Fruit fly (Drosophila melanogaster) whole organism, wandering third instar larva: ENCODE data around the gene CG34409.

Experiments used
- Abd-B ChIP-seq: fragments of >200 bp; optimal IDR thresholded peaks from 2 replicates; lab custom pipeline; 2017; ENCODE audit warnings: missing biosample characterization, missing genetic modification characterization
- CG32264 ChIP-seq: fragments of 200-800 bp; sonication (Bioruptor generic); optimal IDR thresholded peaks from 2 replicates; lab custom pipeline; 2016; ENCODE audit warnings: missing biosample characterization, missing genetic modification characterization
- CG9705 ChIP-seq: fragments of 200-800 bp; sonication (Bioruptor generic); optimal IDR thresholded peaks from 2 replicates; lab custom pipeline; 2018; ENCODE audit warnings: missing biosample characterization, mild to moderate bottlenecking, missing genetic modification characterization
- CrebA ChIP-seq: fragments of 200-800 bp; sonication (Bioruptor generic); optimal IDR thresholded peaks from 2 replicates; lab custom pipeline; 2016; ENCODE audit warnings: missing biosample characterization, mild to moderate bottlenecking, missing genetic modification characterization, borderline replicate concordance
- Dfd ChIP-seq: fragments of >200 bp; optimal IDR thresholded peaks from 2 replicates; lab custom pipeline; 2017; ENCODE audit warnings: missing biosample characterization, missing genetic modification characterization
- Dif ChIP-seq: fragments of 200-275, 200-300 bp; sonication (Bioruptor generic); optimal IDR thresholded peaks from 2 replicates; lab custom pipeline; 2018; ENCODE audit warnings: missing biosample characterization, missing genetic modification characterization; ENCODE audit not compliant: partially characterized antibody
- GATAd ChIP-seq: sonication (Bioruptor generic); optimal IDR thresholded peaks from 2 replicates; lab custom pipeline; 2016; ENCODE audit warnings: missing biosample characterization, missing genetic modification characterization
- HLH106 ChIP-seq: fragments of 200-800 bp; optimal IDR thresholded peaks from 3 replicates; lab custom pipeline; 2019; ENCODE audit warnings: missing biosample characterization, mild to moderate bottlenecking, missing genetic modification characterization, moderate library complexity
- Hnf4 ChIP-seq: fragments of 200-800 bp; sonication (Bioruptor generic); optimal IDR thresholded peaks from 2 replicates; lab custom pipeline; 2016; ENCODE audit warnings: missing biosample characterization, mild to moderate bottlenecking, missing genetic modification characterization
- Hr78 ChIP-seq: fragments of >200 bp; optimal IDR thresholded peaks from 2 replicates; lab custom pipeline; 2017; ENCODE audit warnings: missing biosample characterization, missing genetic modification characterization
- Hr83 ChIP-seq: fragments of 200-300 bp; sonication (Bioruptor generic); optimal IDR thresholded peaks from 2 replicates; lab custom pipeline; 2016; ENCODE audit warnings: missing biosample characterization, mild to moderate bottlenecking, missing genetic modification characterization, moderate library complexity; ENCODE audit not compliant: poor library complexity, severe bottlenecking
- Jra ChIP-seq: sonication (Bioruptor generic); optimal IDR thresholded peaks from 2 replicates; lab custom pipeline; 2016; ENCODE audit warnings: missing biosample characterization, missing genetic modification characterization
- Mio ChIP-seq: sonication (Bioruptor generic); optimal IDR thresholded peaks from 2 replicates; lab custom pipeline; 2016; ENCODE audit warnings: missing biosample characterization, missing genetic modification characterization
- Myc ChIP-seq: fragments of >200 bp; optimal IDR thresholded peaks from 2 replicates; lab custom pipeline; 2017
- N ChIP-seq: fragments of >200 bp; optimal IDR thresholded peaks from 2 replicates; lab custom pipeline; 2018; ENCODE audit warnings: missing biosample characterization, missing external identifiers, missing genetic modification characterization
- OdsH ChIP-seq: fragments of 200-800 bp; sonication (Bioruptor generic); optimal IDR thresholded peaks from 2 replicates; lab custom pipeline; 2016; ENCODE audit warnings: missing biosample characterization, mild to moderate bottlenecking, missing genetic modification characterization
- Rel ChIP-seq, 2 experiments: fragments of 200-800 bp; sonication (Bioruptor generic) in 1 of 2; optimal IDR thresholded peaks; 2 replicates in 1 of 2; 3 replicates in 1 of 2; lab custom pipeline; 2016 to 2019; ENCODE audit warnings: mild to moderate bottlenecking in 2 of 2, missing biosample characterization in 2 of 2, missing genetic modification characterization in 2 of 2, moderate library complexity in 1 of 2
- Sp1 ChIP-seq: fragments of 200-800 bp; sonication (Bioruptor generic); optimal IDR thresholded peaks from 3 replicates; lab custom pipeline; 2019; ENCODE audit warnings: missing biosample characterization, mild to moderate bottlenecking, missing genetic modification characterization, moderate library complexity
- Vsx2 ChIP-seq: fragments of 200-300, 225-300 bp; sonication (Bioruptor generic); optimal IDR thresholded peaks from 2 replicates; lab custom pipeline; 2018; ENCODE audit warnings: missing biosample characterization, missing genetic modification characterization; ENCODE audit not compliant: partially characterized antibody
- br ChIP-seq: fragments of 200-800 bp; sonication (Bioruptor generic); optimal IDR thresholded peaks from 2 replicates; lab custom pipeline; 2016; ENCODE audit warnings: missing biosample characterization, missing genetic modification characterization
- brk ChIP-seq: fragments of 200-800 bp; sonication (Bioruptor generic); optimal IDR thresholded peaks from 2 replicates; lab custom pipeline; 2016; ENCODE audit warnings: missing biosample characterization, mild to moderate bottlenecking, missing genetic modification characterization
- dl ChIP-seq, 2 experiments: fragments of 175-275, 200-275 bp in 1 of 2; fragments of 200-275 bp in 1 of 2; sonication (Bioruptor generic); optimal IDR thresholded peaks; lab custom pipeline; 2018; ENCODE audit warnings: mild to moderate bottlenecking in 2 of 2, missing biosample characterization in 2 of 2, missing genetic modification characterization in 2 of 2, moderate library complexity in 2 of 2; ENCODE audit not compliant: partially characterized antibody in 2 of 2, insufficient read depth in 1 of 2
- dmrt93B ChIP-seq: fragments of 200-800 bp; sonication (Bioruptor generic); optimal IDR thresholded peaks from 2 replicates; lab custom pipeline; 2018; ENCODE audit warnings: missing biosample characterization, mild to moderate bottlenecking, missing genetic modification characterization
- dsf ChIP-seq: sonication (Bioruptor generic); optimal IDR thresholded peaks from 2 replicates; lab custom pipeline; 2016; ENCODE audit warnings: missing biosample characterization, missing genetic modification characterization, borderline replicate concordance
- ey ChIP-seq: fragments of 200-800 bp; sonication (Bioruptor generic); optimal IDR thresholded peaks from 2 replicates; lab custom pipeline; 2016; ENCODE audit warnings: missing biosample characterization, missing genetic modification characterization
- foxo ChIP-seq, 2 experiments: fragments of 200-800 bp; sonication (Bioruptor generic); optimal IDR thresholded peaks; 2 replicates in 1 of 2; 3 replicates in 1 of 2; lab custom pipeline; 2016 to 2017; ENCODE audit warnings: missing biosample characterization in 2 of 2, missing genetic modification characterization in 2 of 2
- fru ChIP-seq: fragments of 200-800 bp; sonication (Bioruptor generic); optimal IDR thresholded peaks from 3 replicates; lab custom pipeline; 2016; ENCODE audit warnings: missing biosample characterization, mild to moderate bottlenecking, missing genetic modification characterization
- h ChIP-seq: fragments of 200-800 bp; sonication (Bioruptor generic); optimal IDR thresholded peaks from 3 replicates; lab custom pipeline; 2016; ENCODE audit warnings: missing biosample characterization, mild to moderate bottlenecking, missing genetic modification characterization
- jim ChIP-seq: fragments of 175-275, 200-325 bp; sonication (Bioruptor generic); optimal IDR thresholded peaks from 2 replicates; lab custom pipeline; 2016; ENCODE audit warnings: missing biosample characterization, mild to moderate bottlenecking, missing genetic modification characterization
- lola ChIP-seq: fragments of >200 bp; optimal IDR thresholded peaks from 2 replicates; lab custom pipeline; 2017; ENCODE audit warnings: missing biosample characterization, missing genetic modification characterization
- pan ChIP-seq: fragments of >200 bp; optimal IDR thresholded peaks from 2 replicates; lab custom pipeline; 2017
- psq ChIP-seq: fragments of 200-800 bp; sonication (Bioruptor generic); optimal IDR thresholded peaks from 3 replicates; lab custom pipeline; 2017; ENCODE audit warnings: missing biosample characterization, mild to moderate bottlenecking, missing genetic modification characterization, moderate library complexity
- rgr ChIP-seq: fragments of 200-800 bp; sonication (Bioruptor generic); optimal IDR thresholded peaks from 3 replicates; lab custom pipeline; 2016; ENCODE audit warnings: missing biosample characterization, mild to moderate bottlenecking, missing genetic modification characterization
- sage ChIP-seq: fragments of 200-800 bp; sonication (Bioruptor generic); optimal IDR thresholded peaks from 2 replicates; lab custom pipeline; 2016; ENCODE audit warnings: missing biosample characterization, mild to moderate bottlenecking, missing genetic modification characterization
- sv ChIP-seq: fragments of 200-800 bp; sonication (Bioruptor generic); optimal IDR thresholded peaks from 3 replicates; lab custom pipeline; 2016; ENCODE audit warnings: missing biosample characterization, missing genetic modification characterization
- tai ChIP-seq: sonication (Bioruptor generic); optimal IDR thresholded peaks from 2 replicates; lab custom pipeline; 2016; ENCODE audit warnings: missing biosample characterization, missing genetic modification characterization
- usp ChIP-seq: fragments of >200 bp; optimal IDR thresholded peaks from 2 replicates; lab custom pipeline; 2017; ENCODE audit warnings: missing biosample characterization, missing genetic modification characterization
- woc ChIP-seq: sonication (Bioruptor generic); optimal IDR thresholded peaks from 2 replicates; lab custom pipeline; 2016; ENCODE audit warnings: missing biosample characterization, mild to moderate bottlenecking, missing genetic modification characterization

Gene CG34409

DNA sequence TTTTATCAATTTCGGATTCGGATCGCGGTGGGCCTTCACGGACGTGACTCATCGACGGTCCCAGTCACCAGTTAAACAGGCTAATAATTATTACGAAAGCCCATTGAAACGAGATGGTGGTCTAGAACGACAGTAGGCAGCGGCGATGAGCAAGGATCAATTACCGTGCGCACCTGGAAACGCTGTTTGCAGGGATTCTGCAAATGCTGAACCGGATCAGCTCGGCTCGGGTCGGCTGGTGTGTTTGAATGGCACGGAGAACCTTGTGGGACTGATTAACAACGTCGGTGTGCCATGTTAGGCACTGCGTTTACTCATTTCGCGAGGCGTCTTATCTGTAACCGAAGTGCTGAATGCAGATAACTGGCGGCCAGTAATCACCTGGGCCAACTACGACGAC, 28.0 kb upstream of the CG34409 start, which contains the start of gene Whamy:
TSS of gene Whamy (minus strand) at position 273 of the 400 bp plus-strand sequence.
- TF ChIP-seq Hr83 (GFP tag; lab: Kevin White, UChicago) (peak; percentile 12), Jra (GFP tag; lab: Kevin White, UChicago) (peak; percentile 8), sv (GFP tag; lab: Kevin White, UChicago) (no peak), ey (GFP tag; lab: Kevin White, UChicago) (no peak), Mio (GFP tag; lab: Kevin White, UChicago) (no peak), Vsx2 (no peak), h (GFP tag; lab: Kevin White, UChicago) (peak; percentile 5), Hr78 (GFP tag; lab: Kevin White, UChicago) (no peak), br (GFP tag; lab: Kevin White, UChicago) (peak; percentile 24), OdsH (GFP tag; lab: Kevin White, UChicago) (peak; percentile 17), rgr (peak; percentile 4), Rel (GFP tag; optimal IDR thresholded peaks at IDR 0.05; lab: Kevin White, UChicago) (no peak), Rel (tag; optimal IDR thresholded peaks at IDR 0.05; lab: Kevin White, UChicago) (peak; percentile 93), lola (GFP tag; lab: Kevin White, UChicago) (no peak), CG9705 (GFP tag; lab: Kevin White, UChicago) (no peak), Dfd (GFP tag; lab: Kevin White, UChicago) (no peak), Sp1 (GFP tag; lab: Kevin White, UChicago) (peak; percentile 27)

dm6 chr3R:9771519-9771972, 25.4 kb upstream of the CG34409 start, which contains the start of gene CG9471:
TSS of gene CG9471 (minus strand) at chr3R:9771542.
- TF ChIP-seq h (GFP tag; lab: Kevin White, UChicago) = peak; percentile 99
- TF ChIP-seq usp (GFP tag; lab: Kevin White, UChicago) = no peak
- peak; percentile 53 to 99 for TF ChIP-seq foxo (GFP tag; optimal IDR thresholded peaks at IDR 0.05; lab: Kevin White, UChicago)
- no peak for TF ChIP-seq tai (GFP tag; lab: Kevin White, UChicago)
- TF ChIP-seq CrebA = no peak
- TF ChIP-seq Abd-B = no peak
- peak; percentile 98 for TF ChIP-seq ey (GFP tag; lab: Kevin White, UChicago)
- peak; percentile 95 for TF ChIP-seq sage (GFP tag; lab: Kevin White, UChicago)
- TF ChIP-seq br (GFP tag; lab: Kevin White, UChicago) = peak; percentile 97
- peak; percentile 82 for TF ChIP-seq dmrt93B (GFP tag; lab: Kevin White, UChicago)
- TF ChIP-seq Hr83 (GFP tag; lab: Kevin White, UChicago) = peak; percentile 41
- no peak for TF ChIP-seq Dfd (GFP tag; lab: Kevin White, UChicago)
- TF ChIP-seq Mio (GFP tag; lab: Kevin White, UChicago) = peak; percentile 73
- TF ChIP-seq HLH106 = peak; percentile 95
- peak; percentile 97 for TF ChIP-seq Jra (GFP tag; lab: Kevin White, UChicago)
- TF ChIP-seq lola (GFP tag; lab: Kevin White, UChicago) = no peak
- peak; percentile 98 for TF ChIP-seq fru
- peak; percentile 89 for TF ChIP-seq Rel (GFP tag; optimal IDR thresholded peaks at IDR 0.05; lab: Kevin White, UChicago)
- TF ChIP-seq Rel (tag; optimal IDR thresholded peaks at IDR 0.05; lab: Kevin White, UChicago) = peak; percentile 87
- peak; percentile 97 for TF ChIP-seq woc
- TF ChIP-seq jim (GFP tag; lab: Kevin White, UChicago) = peak; percentile 5
- no peak for TF ChIP-seq Vsx2
- peak; percentile 94 for TF ChIP-seq psq (GFP tag; lab: Kevin White, UChicago)
- TF ChIP-seq Dif = no peak
- peak; percentile 98 for TF ChIP-seq Hnf4 (GFP tag; lab: Kevin White, UChicago)
- TF ChIP-seq OdsH (GFP tag; lab: Kevin White, UChicago) = peak; percentile 98
- TF ChIP-seq brk = no peak
- TF ChIP-seq sv (GFP tag; lab: Kevin White, UChicago) = peak; percentile 91
- peak; percentile 92 for TF ChIP-seq CG32264
- TF ChIP-seq rgr = peak; percentile 99
- peak; percentile 96 for TF ChIP-seq Sp1 (GFP tag; lab: Kevin White, UChicago)
- peak; percentile 87 for TF ChIP-seq dsf (GFP tag; lab: Kevin White, UChicago)
- no peak for TF ChIP-seq Myc (lab: Kevin White, UChicago)
- TF ChIP-seq dl (GFP tag; optimal IDR thresholded peaks at IDR 0.05; lab: Kevin White, UChicago; ENCODE audit: insufficient read depth in 1 of 2, partially characterized antibody in 2 of 2) = no peak
- TF ChIP-seq GATAd = peak; percentile 86
- no peak for TF ChIP-seq N (GFP tag; lab: Kevin White, UChicago)
- no peak for TF ChIP-seq Hr78 (GFP tag; lab: Kevin White, UChicago)
- TF ChIP-seq CG9705 (GFP tag; lab: Kevin White, UChicago) = peak; percentile 88
- TF ChIP-seq pan (lab: Kevin White, UChicago) = no peak
- TF ChIP-seq, all 38 proteins: peak for 24
